Worm (Caenorhabditis elegans) whole organism, midembryonic: ENCODE data around the gene R07B7.10.

Experiments used
- T22C8.4 ChIP-seq: fragments of 200-800 bp; sonication (Bioruptor generic); IDR thresholded peaks from 2 replicates; pipeline ENCODE4 v1.3.6; 2022; ENCODE audit warnings: missing genetic modification characterization, missing compliant biosample characterization
- cog-1 ChIP-seq: sonication (generic microtip); optimal IDR thresholded peaks from 2 replicates; lab custom pipeline; 2016; ENCODE audit warnings: missing genetic modification characterization, missing compliant biosample characterization
- flt-1 ChIP-seq: fragments of 200-800 bp; sonication (Bioruptor generic); IDR thresholded peaks from 2 replicates; pipeline ENCODE4 v1.3.6; 2022; ENCODE audit warnings: missing genetic modification characterization, missing compliant biosample characterization
- klf-2 ChIP-seq: fragments of 200-800 bp; sonication (Bioruptor generic); conservative IDR thresholded peaks from 2 replicates; pipeline ENCODE4 v1.3.6; 2022; ENCODE audit warnings: missing genetic modification reagents, missing genetic modification characterization, missing compliant biosample characterization
- med-1 ChIP-seq: sonication (generic microtip); optimal IDR thresholded peaks from 2 replicates; lab custom pipeline; 2017; ENCODE audit warnings: missing genetic modification characterization, mild to moderate bottlenecking, missing compliant biosample characterization, antibody characterized with exemption, missing genetic modification reagents; ENCODE audit not compliant: insufficient read depth
- ref-1 ChIP-seq: fragments of 200-800 bp; sonication (Bioruptor generic); conservative IDR thresholded peaks from 2 replicates; pipeline ENCODE4 v1.3.6; 2022; ENCODE audit warnings: missing genetic modification reagents, missing genetic modification characterization, missing compliant biosample characterization
- tab-1 ChIP-seq: fragments of 200-800 bp; sonication (Bioruptor generic); IDR thresholded peaks from 2 replicates; pipeline ENCODE4 v1.3.6; 2022; ENCODE audit warnings: missing genetic modification characterization, missing compliant biosample characterization
- ztf-23 ChIP-seq: fragments of 200-800 bp; sonication (Bioruptor generic); IDR thresholded peaks from 2 replicates; pipeline ENCODE4 v1.3.6; 2022; ENCODE audit warnings: missing genetic modification reagents, missing genetic modification characterization, missing compliant biosample characterization
- ztf-29 ChIP-seq: fragments of 200-800 bp; sonication (Bioruptor generic); IDR thresholded peaks from 2 replicates; pipeline ENCODE4 v1.3.6; 2022; ENCODE audit warnings: missing genetic modification reagents, missing genetic modification characterization, missing compliant biosample characterization

Gene R07B7.10

ce11 chrV:12095865-12096264 is 12.8 kb downstream of the R07B7.10 start, which contains the start of gene nhr-207:
Gene nhr-207, plus strand, starts transcription at chrV:12096146.
- no peak for TF ChIP-seq med-1 (GFP tag; lab: Kevin White, UChicago)
- TF ChIP-seq tab-1 = no peak
- TF ChIP-seq ref-1 (GFP tag; lab: Robert Waterston, UW) = no peak
- no peak for TF ChIP-seq cog-1 (tag; lab: Kevin White, UChicago)
- TF ChIP-seq ztf-23 (GFP tag; lab: Robert Waterston, UW) = no peak
- no peak for TF ChIP-seq ztf-29
- no peak for TF ChIP-seq klf-2 (GFP tag; lab: Robert Waterston, UW)

ce11 chrV:12098123-12098522 is 15.1 kb downstream of the R07B7.10 start, which contains the start of gene nhr-209:
Gene nhr-209, plus strand, starts transcription at chrV:12098149.
- TF ChIP-seq ztf-23 (GFP tag; lab: Robert Waterston, UW) = no peak
- TF ChIP-seq tab-1 = no peak
- TF ChIP-seq klf-2 (GFP tag; lab: Robert Waterston, UW) = no peak
- TF ChIP-seq med-1 (GFP tag; lab: Kevin White, UChicago) = no peak
- TF ChIP-seq cog-1 (tag; lab: Kevin White, UChicago) = no peak
- TF ChIP-seq ztf-29 = no peak
- no peak for TF ChIP-seq ref-1 (GFP tag; lab: Robert Waterston, UW)

- TF ChIP-seq klf-2 (GFP tag; lab: Robert Waterston, UW) = no peak
- no peak for TF ChIP-seq flt-1 (GFP tag; lab: Robert Waterston, UW)
- TF ChIP-seq ztf-23 (GFP tag; lab: Robert Waterston, UW) = no peak
- no peak for TF ChIP-seq ref-1 (GFP tag; lab: Robert Waterston, UW)
- TF ChIP-seq ztf-29 = no peak
- no peak for TF ChIP-seq cog-1 (tag; lab: Kevin White, UChicago)
- TF ChIP-seq tab-1 = no peak
- TF ChIP-seq T22C8.4 (GFP tag; lab: Robert Waterston, UW) = no peak
- no peak for TF ChIP-seq med-1 (GFP tag; lab: Kevin White, UChicago)
These were observed 17.9 kb downstream of the R07B7.10 start, which contains the start of gene nhr-154 for ce11 chrV:12100794-12101343. Gene nhr-154, plus strand, starts transcription at chrV:12101293.

- no peak for TF ChIP-seq ztf-23 (GFP tag; lab: Robert Waterston, UW)
- no peak for TF ChIP-seq ref-1 (GFP tag; lab: Robert Waterston, UW)
- TF ChIP-seq cog-1 (tag; lab: Kevin White, UChicago) = no peak
- no peak for TF ChIP-seq flt-1 (GFP tag; lab: Robert Waterston, UW)
- no peak for TF ChIP-seq tab-1
- TF ChIP-seq ztf-29 = no peak
- no peak for TF ChIP-seq med-1 (GFP tag; lab: Kevin White, UChicago)
- no peak for TF ChIP-seq T22C8.4 (GFP tag; lab: Robert Waterston, UW)
- TF ChIP-seq klf-2 (GFP tag; lab: Robert Waterston, UW) = no peak
These were observed 20.9 kb downstream of the R07B7.10 start, which contains the start of gene nhr-153 for ce11 chrV:12103920-12104319. Gene nhr-153, plus strand, starts transcription at chrV:12104220.

ce11 chrV:12106841-12107240 is 23.8 kb downstream of the R07B7.10 start, which contains the start of gene nhr-136:
Gene nhr-136, plus strand, starts transcription at chrV:12107141.
- TF ChIP-seq flt-1 (GFP tag; lab: Robert Waterston, UW) = no peak
- TF ChIP-seq med-1 (GFP tag; lab: Kevin White, UChicago) = no peak
- TF ChIP-seq ref-1 (GFP tag; lab: Robert Waterston, UW) = no peak

- TF ChIP-seq ref-1 (GFP tag; lab: Robert Waterston, UW) = no peak
- no peak for TF ChIP-seq flt-1 (GFP tag; lab: Robert Waterston, UW)
- TF ChIP-seq ztf-29 = no peak
- no peak for TF ChIP-seq klf-2 (GFP tag; lab: Robert Waterston, UW)
- no peak for TF ChIP-seq med-1 (GFP tag; lab: Kevin White, UChicago)
- no peak for TF ChIP-seq tab-1
- TF ChIP-seq T22C8.4 (GFP tag; lab: Robert Waterston, UW) = no peak
- TF ChIP-seq ztf-23 (GFP tag; lab: Robert Waterston, UW) = no peak
These were observed 28.4 kb downstream of the R07B7.10 start, which contains the start of gene lhpp-1 for ce11 chrV:12111452-12111851. Gene lhpp-1, minus strand, starts transcription at chrV:12111805.

- TF ChIP-seq klf-2 (GFP tag; lab: Robert Waterston, UW) (no peak), ztf-23 (GFP tag; lab: Robert Waterston, UW) (no peak), ztf-29 (no peak), flt-1 (GFP tag; lab: Robert Waterston, UW) (no peak), ref-1 (GFP tag; lab: Robert Waterston, UW) (no peak), med-1 (GFP tag; lab: Kevin White, UChicago) (no peak), T22C8.4 (GFP tag; lab: Robert Waterston, UW) (no peak), cog-1 (tag; lab: Kevin White, UChicago) (no peak), tab-1 (no peak)
These were observed 30.7 kb downstream of the R07B7.10 start for ce11 chrV:12113726-12114125.

- no peak for TF ChIP-seq cog-1 (tag; lab: Kevin White, UChicago)
- TF ChIP-seq ref-1 (GFP tag; lab: Robert Waterston, UW) = no peak
- no peak for TF ChIP-seq flt-1 (GFP tag; lab: Robert Waterston, UW)
- TF ChIP-seq ztf-23 (GFP tag; lab: Robert Waterston, UW) = no peak
- TF ChIP-seq ztf-29 = no peak
- no peak for TF ChIP-seq T22C8.4 (GFP tag; lab: Robert Waterston, UW)
- TF ChIP-seq klf-2 (GFP tag; lab: Robert Waterston, UW) = no peak
- TF ChIP-seq med-1 (GFP tag; lab: Kevin White, UChicago) = no peak
- TF ChIP-seq tab-1 = no peak
These were observed 31.7 kb downstream of the R07B7.10 start, which contains the start of gene spin-1 for ce11 chrV:12114693-12115092. Gene spin-1, plus strand, starts transcription at chrV:12114993.

ce11 chrV:12115150-12115549 is 32.1 kb downstream of the R07B7.10 start:
- TF ChIP-seq med-1 (GFP tag; lab: Kevin White, UChicago) = no peak
- no peak for TF ChIP-seq tab-1
